Fruit fly (Drosophila melanogaster): ENCODE data around the gene Cpr65Ax1.
A peak's percentile ranks its signal among the peaks of the same experiment; 100 is the strongest.

Gene Cpr65Ax1

dm6 chr3L:6139924-6140574 is 7.7 kb downstream of the Cpr65Ax1 start, which contains the start of gene Cpr65Av (continued):
- TF ChIP-seq CG10147 (GFP tag; optimal IDR thresholded peaks at IDR 0.05) (no peak), lola (GFP tag; optimal IDR thresholded peaks at IDR 0.05) (no peak), CG12942 (GFP tag; optimal IDR thresholded peaks at IDR 0.05) (no peak), Meics (GFP tag; optimal IDR thresholded peaks at IDR 0.05) (no peak), unpg (GFP tag; optimal IDR thresholded peaks at IDR 0.05) (peak; percentile 24), chm (GFP tag; IDR thresholded peaks at IDR 0.05) (no peak), Mes4 (GFP tag; optimal IDR thresholded peaks at IDR 0.05) (no peak), Optix (GFP tag; IDR thresholded peaks at IDR 0.05) (no peak), CG14441 (GFP tag; IDR thresholded peaks at IDR 0.05) (no peak), so (GFP tag; IDR thresholded peaks at IDR 0.05) (no peak), hbn (GFP tag; IDR thresholded peaks at IDR 0.05; ENCODE audit: partially characterized antibody) (no peak), CG12071 (GFP tag; optimal IDR thresholded peaks at IDR 0.05) (peak; percentile 17), br (optimal IDR thresholded peaks at IDR 0.05) (no peak), fu2 (GFP tag; optimal IDR thresholded peaks at IDR 0.05) (no peak), pnt (GFP tag; optimal IDR thresholded peaks at IDR 0.05) (no peak), CG33557 (GFP tag; optimal IDR thresholded peaks at IDR 0.05) (no peak), CG5245 (GFP tag; optimal IDR thresholded peaks at IDR 0.05) (no peak), ssp (GFP tag; IDR thresholded peaks at IDR 0.05) (no peak), h (optimal IDR thresholded peaks at IDR 0.05) (no peak), CG4730 (GFP tag; IDR thresholded peaks at IDR 0.05) (no peak), crol (GFP tag; IDR thresholded peaks at IDR 0.05) (no peak), CG8478 (optimal IDR thresholded peaks at IDR 0.05) (no peak), CG34224 (GFP tag; IDR thresholded peaks at IDR 0.05; ENCODE audit: partially characterized antibody) (no peak), CG4707 (GFP tag; optimal IDR thresholded peaks at IDR 0.05) (peak; percentile 28), CG6765 (GFP tag; optimal IDR thresholded peaks at IDR 0.05) (no peak), tin (GFP tag; optimal IDR thresholded peaks at IDR 0.05) (no peak), Taf1 (GFP tag; IDR thresholded peaks at IDR 0.05) (no peak), E2f1 (GFP tag; IDR thresholded peaks at IDR 0.05) (no peak), ATbp (GFP tag; optimal IDR thresholded peaks at IDR 0.05) (peak; percentile 62), bigmax (GFP tag; optimal IDR thresholded peaks at IDR 0.05) (no peak), CG12744 (GFP tag; optimal IDR thresholded peaks at IDR 0.05) (no peak), ab (GFP tag; optimal IDR thresholded peaks at IDR 0.05) (no peak), sc (optimal IDR thresholded peaks at IDR 0.05) (no peak), sc (GFP tag; optimal IDR thresholded peaks at IDR 0.05) (no peak), PHDP (tag; optimal IDR thresholded peaks at IDR 0.05) (peak; percentile 54), NC2α (GFP tag; optimal IDR thresholded peaks at IDR 0.05) (no peak), Ssrp (tag; optimal IDR thresholded peaks at IDR 0.05) (no peak), Hmr (GFP tag; optimal IDR thresholded peaks at IDR 0.05) (no peak), Blimp-1 (GFP tag; optimal IDR thresholded peaks at IDR 0.05) (peak; percentile 13), scrt (GFP tag; optimal IDR thresholded peaks at IDR 0.05) (no peak), ftz-f1 (GFP tag; optimal IDR thresholded peaks at IDR 0.05) (no peak), CG1647 (GFP tag; optimal IDR thresholded peaks at IDR 0.05) (no peak), pho (GFP tag; optimal IDR thresholded peaks at IDR 0.05) (no peak), CG31365 (tag; optimal IDR thresholded peaks at IDR 0.05) (no peak), ken (GFP tag; IDR thresholded peaks at IDR 0.05) (no peak), Aef1 (GFP tag; IDR thresholded peaks at IDR 0.05) (no peak), CG8359 (GFP tag; optimal IDR thresholded peaks at IDR 0.05; ENCODE audit: borderline replicate concordance) (no peak), dm (GFP tag; optimal IDR thresholded peaks at IDR 0.05) (no peak), CG12219 (GFP tag; optimal IDR thresholded peaks at IDR 0.05) (peak; percentile 23), gcm2 (GFP tag; optimal IDR thresholded peaks at IDR 0.05) (no peak), dpn (GFP tag; optimal IDR thresholded peaks at IDR 0.05) (no peak), CG1233 (GFP tag; optimal IDR thresholded peaks at IDR 0.05) (peak; percentile 32)
